Fruit fly (Drosophila melanogaster) S2 (cell line): ENCODE results near the gene CG3777.

ENCODE experiments used
- CG8478 ChIP-seq: fragments of >200 bp; optimal IDR thresholded peaks from 2 replicates; lab custom pipeline; 2018
- CTCF ChIP-seq, 2 experiments: fragments of >200 bp; optimal IDR thresholded peaks; 2 replicates each; lab custom pipeline; 2018

DNA sequence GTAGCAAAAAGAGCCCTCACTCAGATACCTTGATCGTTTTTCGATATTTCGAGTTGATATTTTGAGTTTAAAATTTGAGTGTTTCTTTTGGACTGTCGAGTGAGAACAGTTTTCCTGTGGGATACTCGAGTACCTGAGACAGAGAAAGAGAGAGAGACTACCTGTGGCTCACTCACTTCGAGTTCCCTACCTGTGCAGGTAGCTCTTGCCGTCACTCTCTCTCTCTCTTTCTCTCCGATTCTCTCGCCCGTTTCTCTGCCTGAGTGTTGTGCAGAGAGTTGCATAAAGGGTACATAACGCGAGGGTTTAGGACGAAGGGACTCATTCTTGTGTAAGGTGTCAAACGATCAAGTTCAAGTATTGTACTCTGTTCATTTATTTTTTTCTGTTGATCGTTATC is 116.2 kb downstream of the CG3777 start, which contains the start of gene sc:
- TF ChIP-seq CG8478 (lab: Kevin White, UChicago) (no peak), CTCF (optimal IDR thresholded peaks at IDR 0.05; lab: Kevin White, UChicago) (no peak)
